Fruit fly (Drosophila melanogaster) whole organism: ENCODE results near the gene CG32299.

Experiments used
- CG8478 ChIP-seq: fragments of >200 bp; optimal IDR thresholded peaks from 2 replicates; lab custom pipeline; 2018; ENCODE audit warnings: inconsistent platforms
- Dll ChIP-seq: fragments of >200 bp; optimal IDR thresholded peaks from 2 replicates; lab custom pipeline; 2017
- EcR ChIP-seq, 2 experiments: fragments of >200 bp; optimal IDR thresholded peaks; 2 replicates each; lab custom pipeline; 2017; ENCODE audit warnings: missing biosample characterization in 2 of 2, missing genetic modification characterization in 2 of 2, missing genetic modification reagents in 2 of 2
- pan ChIP-seq: fragments of >200 bp; optimal IDR thresholded peaks from 2 replicates; lab custom pipeline; 2017
- usp ChIP-seq: fragments of >200 bp; optimal IDR thresholded peaks from 2 replicates; lab custom pipeline; 2017; ENCODE audit warnings: missing biosample characterization, missing genetic modification characterization, mixed read lengths

- no peak for TF ChIP-seq usp (GFP tag; lab: Kevin White, UChicago)
- TF ChIP-seq Dll (lab: Kevin White, UChicago): no peak
- TF ChIP-seq CG8478 (lab: Kevin White, UChicago): no peak
- no peak for TF ChIP-seq EcR (GFP tag; optimal IDR thresholded peaks at IDR 0.05; lab: Kevin White, UChicago)
- no peak for TF ChIP-seq pan (lab: Kevin White, UChicago)
Measured at dm6 chr3L:2373421-2374043, 17.3 kb downstream of the CG32299 start, which contains the start of the genes mRpL23 and CG9004.
